Worm (Caenorhabditis elegans) whole organism, L3 larva: ENCODE measurements around the gene D2096.10.

ENCODE experiments used
- R02D3.7 ChIP-seq: fragments of 150-350 bp; optimal IDR thresholded peaks from 2 replicates; lab custom pipeline; 2014; ENCODE audit warnings: missing biosample characterization, missing genetic modification characterization
- ZK546.5 ChIP-seq: sonication (generic microtip); optimal IDR thresholded peaks from 2 replicates; lab custom pipeline; 2017; ENCODE audit warnings: missing biosample characterization, missing genetic modification characterization
- aly-2 ChIP-seq: fragments of 150-350 bp; optimal IDR thresholded peaks from 2 replicates; lab custom pipeline; 2014; ENCODE audit warnings: missing biosample characterization, missing genetic modification characterization
- ama-1 ChIP-seq: fragments of 150-350 bp; optimal IDR thresholded peaks from 2 replicates; lab custom pipeline; 2018
- ceh-16 ChIP-seq: sonication (generic microtip); optimal IDR thresholded peaks from 2 replicates; lab custom pipeline; 2017; ENCODE audit warnings: missing biosample characterization, missing genetic modification characterization
- ceh-28 ChIP-seq: fragments of 150-350 bp; optimal IDR thresholded peaks from 2 replicates; lab custom pipeline; 2014; ENCODE audit warnings: missing biosample characterization, missing genetic modification reagents, missing genetic modification characterization
- ceh-82 ChIP-seq: fragments of 150-350 bp; optimal IDR thresholded peaks from 2 replicates; lab custom pipeline; 2014; ENCODE audit warnings: missing biosample characterization, missing genetic modification characterization
- ceh-9 ChIP-seq: sonication (generic microtip); optimal IDR thresholded peaks from 2 replicates; lab custom pipeline; 2018; ENCODE audit warnings: missing biosample characterization, missing genetic modification characterization
- daf-12 ChIP-seq: fragments of 150-350 bp; optimal IDR thresholded peaks from 2 replicates; lab custom pipeline; 2014; ENCODE audit warnings: missing biosample characterization, missing genetic modification reagents, missing genetic modification characterization
- egl-5 ChIP-seq: fragments of 150-350 bp; optimal IDR thresholded peaks from 2 replicates; lab custom pipeline; 2017; ENCODE audit warnings: missing biosample characterization, missing genetic modification reagents, missing genetic modification characterization, inconsistent platforms
- elt-1 ChIP-seq: fragments of 150-350 bp; optimal IDR thresholded peaks from 2 replicates; lab custom pipeline; 2014; ENCODE audit warnings: missing biosample characterization, missing genetic modification characterization
- elt-3 ChIP-seq, 3 experiments: fragments of 150-350 bp in 1 of 3; sonication (generic microtip) in 2 of 3; optimal IDR thresholded peaks; 2 replicates in 2 of 3; 4 replicates in 1 of 3; lab custom pipeline; 2014 to 2017; ENCODE audit warnings: missing biosample characterization in 3 of 3, missing genetic modification characterization in 3 of 3
- eor-1 ChIP-seq, 2 experiments: fragments of 150-350 bp; optimal IDR thresholded peaks; 2 replicates each; lab custom pipeline; 2014 to 2018; ENCODE audit warnings: missing biosample characterization in 2 of 2, missing genetic modification characterization in 2 of 2
- fkh-2 ChIP-seq: fragments of 150-350 bp; optimal IDR thresholded peaks from 2 replicates; lab custom pipeline; 2014; ENCODE audit warnings: missing biosample characterization, missing genetic modification reagents, missing genetic modification characterization
- hmg-11 ChIP-seq: sonication (generic microtip); optimal IDR thresholded peaks from 2 replicates; lab custom pipeline; 2016; ENCODE audit warnings: missing genetic modification characterization, missing compliant biosample characterization
- jun-1 ChIP-seq: fragments of 150-350 bp; optimal IDR thresholded peaks from 2 replicates; lab custom pipeline; 2014; ENCODE audit warnings: missing biosample characterization, missing genetic modification reagents, missing genetic modification characterization
- lin-15B ChIP-seq: fragments of 150-350 bp; optimal IDR thresholded peaks from 2 replicates; lab custom pipeline; 2014; ENCODE audit warnings: missing biosample characterization, missing genetic modification characterization
- lin-39 ChIP-seq: fragments of 150-350 bp; optimal IDR thresholded peaks from 2 replicates; lab custom pipeline; 2018; ENCODE audit warnings: missing biosample characterization, missing genetic modification reagents, missing genetic modification characterization
- lsy-12 ChIP-seq: sonication (generic microtip); optimal IDR thresholded peaks from 2 replicates; lab custom pipeline; 2016; ENCODE audit warnings: mild to moderate bottlenecking, missing genetic modification characterization, missing compliant biosample characterization
- mdl-1 ChIP-seq: fragments of 150-350 bp; optimal IDR thresholded peaks from 2 replicates; lab custom pipeline; 2014; ENCODE audit warnings: missing biosample characterization, missing genetic modification characterization
- nfya-1 ChIP-seq: sonication (generic microtip); optimal IDR thresholded peaks from 2 replicates; lab custom pipeline; 2017; ENCODE audit warnings: missing genetic modification characterization, mild to moderate bottlenecking, missing compliant biosample characterization, antibody characterized with exemption, moderate library complexity; ENCODE audit not compliant: insufficient read depth
- nhr-11 ChIP-seq: fragments of 150-350 bp; optimal IDR thresholded peaks from 2 replicates; lab custom pipeline; 2014; ENCODE audit warnings: missing biosample characterization, missing genetic modification characterization
- nhr-237 ChIP-seq: fragments of 150-350 bp; optimal IDR thresholded peaks from 2 replicates; lab custom pipeline; 2014; ENCODE audit warnings: missing biosample characterization, missing genetic modification characterization
- nhr-28 ChIP-seq: fragments of 150-350 bp; optimal IDR thresholded peaks from 2 replicates; lab custom pipeline; 2014; ENCODE audit warnings: missing biosample characterization, missing genetic modification characterization
- nhr-43 ChIP-seq: sonication (generic microtip); optimal IDR thresholded peaks from 2 replicates; lab custom pipeline; 2016; ENCODE audit warnings: mild to moderate bottlenecking, missing genetic modification characterization, missing compliant biosample characterization; ENCODE audit not compliant: poor library complexity, severe bottlenecking
- nhr-67 ChIP-seq: fragments of 150-350 bp; optimal IDR thresholded peaks from 2 replicates; lab custom pipeline; 2014; ENCODE audit warnings: missing biosample characterization, missing genetic modification characterization
- nhr-76 ChIP-seq: fragments of 150-350 bp; sonication (generic microtip); optimal IDR thresholded peaks from 5 replicates; lab custom pipeline; 2014; ENCODE audit warnings: missing biosample characterization, missing genetic modification characterization
- pha-4 ChIP-seq: fragments of 150-350 bp; optimal IDR thresholded peaks from 2 replicates; lab custom pipeline; 2014; ENCODE audit warnings: missing biosample characterization, missing genetic modification reagents, missing genetic modification characterization
- pqm-1 ChIP-seq: fragments of 150-350 bp; optimal IDR thresholded peaks from 2 replicates; lab custom pipeline; 2017; ENCODE audit warnings: missing biosample characterization, missing genetic modification characterization, inconsistent platforms
- skn-1 ChIP-seq: fragments of 150-350 bp; optimal IDR thresholded peaks from 2 replicates; lab custom pipeline; 2014; ENCODE audit warnings: missing biosample characterization, missing genetic modification characterization
- unc-39 ChIP-seq: sonication (generic microtip); optimal IDR thresholded peaks from 4 replicates; lab custom pipeline; 2017; ENCODE audit warnings: missing biosample characterization, missing genetic modification characterization
- zag-1 ChIP-seq: fragments of 150-350 bp; optimal IDR thresholded peaks from 2 replicates; lab custom pipeline; 2014; ENCODE audit warnings: missing biosample characterization, missing genetic modification characterization
- ztf-11 ChIP-seq: fragments of 150-350 bp; optimal IDR thresholded peaks from 2 replicates; lab custom pipeline; 2014; ENCODE audit warnings: missing biosample characterization, missing genetic modification characterization

D2096.10 gene

ce11 chrIV:8428492-8428891 is 39.5 kb upstream of the D2096.10 start (continued):
- peak; percentile 16 for TF ChIP-seq ceh-82 (tag; lab: Kevin White, UChicago)
- TF ChIP-seq nhr-28: no peak
- TF ChIP-seq ZK546.5 (tag; lab: Kevin White, UChicago): no peak
- no peak for TF ChIP-seq nhr-237 (tag; lab: Kevin White, UChicago)
- TF ChIP-seq pha-4 (tag; lab: Kevin White, UChicago): peak; percentile 67
- peak in 1 of 3 experiments; percentile 32 for TF ChIP-seq elt-3 (tag; optimal IDR thresholded peaks at IDR 0.05; lab: Kevin White, UChicago)

- TF ChIP-seq mdl-1: no peak
- TF ChIP-seq ceh-9 (tag; lab: Kevin White, UChicago): no peak
- TF ChIP-seq daf-12 (tag; lab: Kevin White, UChicago): no peak
- no peak for TF ChIP-seq ceh-28
Observed at ce11 chrIV:8426537-8426936, 37.5 kb upstream of the D2096.10 start, which contains the start of the genes T26A8.3 and tmem-231. Gene T26A8.3, minus strand, starts transcription at chrIV:8426637. Gene tmem-231, plus strand, starts transcription at chrIV:8426785.

- TF ChIP-seq ceh-9 (tag; lab: Kevin White, UChicago) (no peak), ceh-16 (no peak), lin-15B (no peak), ceh-82 (tag; lab: Kevin White, UChicago) (no peak), nhr-67 (tag; lab: Kevin White, UChicago) (no peak), nhr-237 (tag; lab: Kevin White, UChicago) (no peak), eor-1 (tag; optimal IDR thresholded peaks at IDR 0.05; lab: Kevin White, UChicago) (no peak), nhr-11 (no peak), lin-39 (no peak), hmg-11 (tag; lab: Kevin White, UChicago) (no peak), zag-1 (tag; lab: Kevin White, UChicago) (no peak), pqm-1 (tag; lab: Kevin White, UChicago) (no peak)
Observed at ce11 chrIV:8420961-8421360, 31.9 kb upstream of the D2096.10 start, which contains the start of gene M116.5. Gene M116.5, minus strand, starts transcription at chrIV:8421061.

DNA sequence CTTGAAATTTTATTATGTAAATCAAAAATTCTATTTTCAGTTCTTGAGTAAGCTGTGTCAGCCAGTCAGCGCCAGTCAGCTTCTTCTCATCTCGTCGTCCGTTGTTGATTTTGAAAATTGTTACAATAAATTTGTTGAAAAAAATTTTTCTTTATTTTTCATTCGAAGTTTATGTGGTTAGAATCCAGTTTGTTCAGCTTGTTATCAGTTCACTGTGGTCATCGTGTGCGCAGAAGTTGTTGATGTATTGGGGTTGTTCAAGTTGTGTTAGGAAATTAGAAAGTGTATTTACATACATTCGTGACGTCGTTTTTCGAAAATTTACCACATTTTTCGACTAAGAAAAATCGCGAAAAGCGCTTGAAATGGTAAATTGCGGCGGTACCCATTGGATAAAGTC is 8.8 kb upstream of the D2096.10 start:
- TF ChIP-seq ztf-11 (tag; lab: Kevin White, UChicago): no peak
- no peak for TF ChIP-seq hmg-11 (tag; lab: Kevin White, UChicago)
- no peak for TF ChIP-seq ceh-82 (tag; lab: Kevin White, UChicago)
- no peak for TF ChIP-seq unc-39 (tag; lab: Kevin White, UChicago)
- no peak for TF ChIP-seq elt-1 (tag; lab: Kevin White, UChicago)

- TF ChIP-seq egl-5 (tag; lab: Kevin White, UChicago) (no peak), jun-1 (no peak), daf-12 (tag; lab: Kevin White, UChicago) (no peak), aly-2 (tag; lab: Kevin White, UChicago) (no peak), lsy-12 (no peak), skn-1 (tag; lab: Kevin White, UChicago) (no peak), ZK546.5 (tag; lab: Kevin White, UChicago) (no peak), ama-1 (lab: Kevin White, UChicago) (no peak), nhr-67 (tag; lab: Kevin White, UChicago) (no peak), lin-39 (no peak), nhr-11 (no peak)
Observed at ce11 chrIV:8396348-8396747, 7.3 kb upstream of the D2096.10 start, which contains the start of gene timm-17B.2. Gene timm-17B.2, plus strand, starts transcription at chrIV:8396648.

DNA sequence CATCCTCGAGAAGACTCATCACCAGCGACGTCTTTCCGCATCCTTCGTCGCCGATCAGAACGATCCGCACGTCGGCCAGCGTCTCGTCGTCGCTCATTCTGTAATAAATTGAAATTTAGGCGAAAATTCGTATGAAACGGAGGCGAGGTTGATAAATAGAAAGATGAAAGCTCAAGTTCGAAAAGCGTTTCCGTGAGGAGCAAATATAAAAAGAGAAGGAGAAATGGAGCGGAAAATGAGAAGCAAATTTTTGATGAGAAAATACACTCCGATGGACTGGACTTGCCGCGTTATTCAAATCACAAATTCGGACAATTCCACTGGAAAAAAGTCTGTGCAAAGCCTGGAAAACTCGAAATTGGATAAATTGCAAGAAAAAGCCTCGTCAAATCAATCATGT is 5.1 kb upstream of the D2096.10 start, which contains the start of gene D2096.11:
D2096.11 (minus strand) TSS at position 101 of the 400 bp plus-strand sequence.
- TF ChIP-seq fkh-2: no peak
- no peak for TF ChIP-seq nhr-43 (tag; lab: Kevin White, UChicago)
- no peak for TF ChIP-seq R02D3.7 (tag; lab: Kevin White, UChicago)
- no peak for TF ChIP-seq nhr-76 (tag; lab: Kevin White, UChicago)
- no peak for TF ChIP-seq ztf-11 (tag; lab: Kevin White, UChicago)
- no peak for TF ChIP-seq mdl-1
- no peak for TF ChIP-seq nfya-1 (tag; lab: Kevin White, UChicago)
